Worm (Caenorhabditis elegans) whole organism, L3 larva: ENCODE data around the gene srv-28.

Experiments used
- fkh-10 ChIP-seq: sonication (generic microtip); optimal IDR thresholded peaks from 2 replicates; lab custom pipeline; 2017; ENCODE audit warnings: missing biosample characterization, missing genetic modification reagents, missing genetic modification characterization
- skn-1 ChIP-seq: fragments of 150-350 bp; optimal IDR thresholded peaks from 2 replicates; lab custom pipeline; 2014; ENCODE audit warnings: missing biosample characterization, missing genetic modification characterization

DNA sequence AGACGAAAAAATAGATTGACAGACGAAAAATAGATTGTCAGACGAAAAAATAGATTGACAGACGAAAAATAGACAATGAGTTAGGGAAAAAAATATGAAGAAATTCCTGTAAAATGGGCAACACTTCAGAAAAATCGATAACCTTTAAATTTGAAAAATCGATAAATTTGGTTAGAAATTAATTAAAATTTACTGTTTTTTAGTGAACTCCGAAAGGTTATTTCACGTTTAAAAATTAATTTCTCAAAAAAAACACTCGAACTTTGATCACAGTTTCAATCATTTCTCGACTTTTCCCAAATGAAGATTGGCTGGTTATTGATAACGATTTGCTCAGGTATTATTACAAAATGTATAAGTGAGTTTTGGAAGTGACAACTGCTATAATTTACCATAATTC is 44.3 kb upstream of the srv-28 start, which contains the start of gene csp-2:
- TF ChIP-seq fkh-10 (GFP tag; lab: Kevin White, UChicago) (no peak), skn-1 (tag; lab: Kevin White, UChicago) (no peak)
